Fruit fly (Drosophila melanogaster): Measurements from ENCODE around the gene Polr1E.

The Polr1E gene

dm6 chr3R:18275113-18275782, 26.3 kb downstream of the Polr1E start (continued):
- 0 out of 3 replicates have a peak, but pooled peaks have one; percentile 32 for TF ChIP-seq ci (GFP tag; IDR thresholded peaks at IDR 0.05)
- TF ChIP-seq Optix (GFP tag; IDR thresholded peaks at IDR 0.05): 0 out of 3 replicates have a peak, but pooled peaks have one; percentile 12
- no peak for TF ChIP-seq MBD-R2 (GFP tag; IDR thresholded peaks at IDR 0.05)
- TF ChIP-seq pros (GFP tag; optimal IDR thresholded peaks at IDR 0.05): peak; percentile 76
- 0 out of 2 replicates have a peak, but pooled peaks have one; percentile 11 for TF ChIP-seq CG10366 (GFP tag; IDR thresholded peaks at IDR 0.05)
- TF ChIP-seq CG17385 (GFP tag; optimal IDR thresholded peaks at IDR 0.05): peak; percentile 23
- peak; percentile 94 to 98 for TF ChIP-seq Trl (optimal IDR thresholded peaks at IDR 0.05)
- TF ChIP-seq Trl (GFP tag; optimal IDR thresholded peaks at IDR 0.05): no peak
- TF ChIP-seq zen2 (GFP tag; IDR thresholded peaks at IDR 0.05; ENCODE audit: partially characterized antibody): peak; percentile 48; the same call in 1 of the 3 replicates
- TF ChIP-seq kah (GFP tag; optimal IDR thresholded peaks at IDR 0.05): peak; percentile 34
- TF ChIP-seq nom (GFP tag; optimal IDR thresholded peaks at IDR 0.05): peak; percentile 55
- TF ChIP-seq CG9437 (GFP tag; optimal IDR thresholded peaks at IDR 0.05): peak; percentile 81
- TF ChIP-seq CG18262 (tag; optimal IDR thresholded peaks at IDR 0.05): no peak
- TF ChIP-seq fru (optimal IDR thresholded peaks at IDR 0.05): no peak

- no peak for TF ChIP-seq Jarid2 (GFP tag; optimal IDR thresholded peaks at IDR 0.05)
- TF ChIP-seq ken (GFP tag; IDR thresholded peaks at IDR 0.05): no peak
- peak; percentile 35; the same call in 1 of the 3 replicates for TF ChIP-seq CG11456 (GFP tag; IDR thresholded peaks at IDR 0.05)
- TF ChIP-seq CG8290 (GFP tag; optimal IDR thresholded peaks at IDR 0.05): peak; percentile 62
- TF ChIP-seq CG8290 (tag; optimal IDR thresholded peaks at IDR 0.05): no peak
- TF ChIP-seq CG3163 (GFP tag; optimal IDR thresholded peaks at IDR 0.05): no peak
- TF ChIP-seq gt (GFP tag; IDR thresholded peaks at IDR 0.05): no peak
- TF ChIP-seq pfk (GFP tag; optimal IDR thresholded peaks at IDR 0.05): no peak
- TF ChIP-seq slou (GFP tag; optimal IDR thresholded peaks at IDR 0.05): peak; percentile 25
- no peak for TF ChIP-seq CG7271 (tag; optimal IDR thresholded peaks at IDR 0.05)
- TF ChIP-seq CG7745 (tag; optimal IDR thresholded peaks at IDR 0.05): no peak
- peak; percentile 98 for TF ChIP-seq wek (GFP tag; optimal IDR thresholded peaks at IDR 0.05)
- TF ChIP-seq kni (GFP tag; optimal IDR thresholded peaks at IDR 0.05): no peak
- no peak for TF ChIP-seq cwo (GFP tag; optimal IDR thresholded peaks at IDR 0.05)
- TF ChIP-seq pzg (GFP tag; optimal IDR thresholded peaks at IDR 0.05): peak; percentile 82
- no peak for TF ChIP-seq CG15073 (GFP tag; optimal IDR thresholded peaks at IDR 0.05)
- no peak for TF ChIP-seq luna (GFP tag; optimal IDR thresholded peaks at IDR 0.05)
- TF ChIP-seq tgo (GFP tag; IDR thresholded peaks at IDR 0.05): no peak; the same call in 2 of the 3 replicates
- TF ChIP-seq cas (GFP tag; IDR thresholded peaks at IDR 0.05): no peak
- peak; percentile 28 for TF ChIP-seq CG12744 (GFP tag; optimal IDR thresholded peaks at IDR 0.05)
- TF ChIP-seq D19B (GFP tag; optimal IDR thresholded peaks at IDR 0.05): no peak
- TF ChIP-seq inv (GFP tag; IDR thresholded peaks at IDR 0.05; ENCODE audit: partially characterized antibody): peak; percentile 86
- TF ChIP-seq tap (tag; optimal IDR thresholded peaks at IDR 0.05): no peak
- TF ChIP-seq tll (GFP tag; optimal IDR thresholded peaks at IDR 0.05): no peak
- no peak for TF ChIP-seq CG33557 (GFP tag; optimal IDR thresholded peaks at IDR 0.05)
- TF ChIP-seq CG3407 (GFP tag; optimal IDR thresholded peaks at IDR 0.05): no peak
- TF ChIP-seq fd102C (GFP tag; optimal IDR thresholded peaks at IDR 0.05): no peak
- TF ChIP-seq CG17912 (GFP tag; optimal IDR thresholded peaks at IDR 0.05): no peak
- 0 out of 2 replicates have a peak, but pooled peaks have one; percentile 9 for TF ChIP-seq CG32767 (GFP tag; IDR thresholded peaks at IDR 0.05)
- TF ChIP-seq dysf (GFP tag; IDR thresholded peaks at IDR 0.05): no peak
- no peak for TF ChIP-seq ac (GFP tag; optimal IDR thresholded peaks at IDR 0.05)
- peak; percentile 45 for TF ChIP-seq Dp (GFP tag; optimal IDR thresholded peaks at IDR 0.05)
- TF ChIP-seq Dek (tag; optimal IDR thresholded peaks at IDR 0.05): peak; percentile 4
- no peak for TF ChIP-seq nau (GFP tag; optimal IDR thresholded peaks at IDR 0.05)
Measured at dm6 chr3R:18274328-18275098, 27.0 kb downstream of the Polr1E start, which contains the start of the genes Vps39 and eIF1A. Vps39 (minus strand) TSS chr3R:18274446. eIF1A (plus strand) TSS chr3R:18274665.
